Worm (Caenorhabditis elegans): Measurements from ENCODE around the gene F57B9.8.
A peak's percentile ranks its signal among the peaks of the same experiment; 100 is the strongest.
"Not testable (repeated sequence)": the region's sequence is repeated elsewhere in the genome, so short reads cannot be mapped to it uniquely, and the experiment has no call there.

F57B9.8 gene

DNA sequence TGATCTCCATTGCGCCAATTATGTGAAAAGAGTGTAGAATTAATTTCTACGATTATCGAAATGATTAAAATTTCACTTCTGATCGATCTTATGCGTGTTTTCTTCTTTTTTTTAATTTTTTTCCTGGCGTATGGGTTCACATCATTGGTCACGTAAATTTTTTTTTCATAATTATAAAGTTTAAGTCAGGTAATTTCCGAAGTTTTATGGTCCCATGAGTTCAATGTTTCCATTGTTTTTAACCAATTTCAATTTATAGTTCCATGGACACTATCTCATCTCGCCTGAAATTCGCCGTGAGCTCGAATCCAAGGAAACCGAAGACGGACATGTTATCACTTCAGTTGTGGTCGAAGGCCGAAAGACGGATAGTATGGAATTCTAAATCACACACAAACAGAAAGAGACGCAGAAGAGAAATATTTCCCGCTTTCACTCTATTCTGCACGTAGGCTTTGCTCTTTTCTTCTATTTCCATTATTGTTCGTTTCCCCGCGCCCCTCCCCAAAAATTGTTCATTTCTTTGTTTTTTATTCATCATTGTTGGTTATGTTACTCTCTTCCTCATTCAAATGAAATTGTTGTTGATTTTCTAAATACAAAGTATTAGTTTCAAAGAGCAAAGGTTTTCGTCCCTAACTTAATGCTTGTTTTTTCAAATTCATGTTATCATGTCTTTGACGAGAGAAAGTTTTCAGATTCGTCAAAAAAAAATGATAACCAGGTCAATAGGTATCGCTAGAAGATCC, at the start of gene F57B9.8, which contains the start of gene coq-2:
Gene F57B9.8, minus strand, starts transcription at position 51 of the 749 bp plus-strand sequence.
Gene coq-2, plus strand, starts transcription at position 699 of the 749 bp plus-strand sequence.
- TF ChIP-seq tbx-11 (GFP tag; IDR thresholded peaks at IDR 0.05): no peak
- no peak for TF ChIP-seq aly-1 (tag; optimal IDR thresholded peaks at IDR 0.05)
- TF ChIP-seq pes-1 (GFP tag; IDR thresholded peaks at IDR 0.05): no peak
- TF ChIP-seq hnd-1 (tag; optimal IDR thresholded peaks at IDR 0.05): no peak
- TF ChIP-seq hmg-4 (GFP tag; optimal IDR thresholded peaks at IDR 0.05): no peak
- no peak for TF ChIP-seq F13C5.2 (tag; optimal IDR thresholded peaks at IDR 0.05)
- TF ChIP-seq ets-7 (tag; optimal IDR thresholded peaks at IDR 0.05): no peak
- TF ChIP-seq ceh-36 (tag; optimal IDR thresholded peaks at IDR 0.05): no peak
- no peak for TF ChIP-seq flt-1 (GFP tag; IDR thresholded peaks at IDR 0.05)
- no peak for TF ChIP-seq B0310.2 (tag; optimal IDR thresholded peaks at IDR 0.05)

DNA sequence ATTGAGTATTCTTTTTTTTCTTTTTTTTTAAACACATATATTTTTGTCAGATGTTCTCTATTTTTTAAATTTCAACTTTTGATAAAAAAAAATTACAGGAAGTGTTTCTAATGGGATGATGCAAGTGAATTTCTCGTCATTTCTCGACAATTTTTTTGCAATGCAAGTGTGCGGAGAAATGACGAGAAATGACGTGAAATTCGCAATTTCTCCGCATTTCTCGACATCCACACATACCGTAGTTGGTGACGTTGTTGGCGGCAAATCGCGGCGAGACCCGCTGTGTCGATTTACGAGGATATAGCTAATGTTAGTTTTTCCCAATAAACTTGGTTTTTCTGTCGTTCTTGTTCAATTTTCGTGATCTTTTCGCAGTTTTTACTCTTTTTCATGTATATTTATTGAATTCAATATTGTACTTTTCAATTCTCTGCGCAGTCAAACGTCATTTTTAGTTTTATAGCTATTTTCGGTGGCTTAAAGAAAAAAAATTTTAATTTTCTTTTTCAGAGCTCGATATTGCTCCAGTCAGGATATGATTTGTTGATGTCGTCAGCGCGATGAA, 47.0 kb upstream of the F57B9.8 start, which contains the start of gene F31E3.6:
Gene F31E3.6, plus strand, starts transcription at position 93 of the 565 bp plus-strand sequence.
- not testable (repeated sequence) for TF ChIP-seq aly-1 (tag; optimal IDR thresholded peaks at IDR 0.05); scrt-1 (GFP tag; IDR thresholded peaks at IDR 0.05); ceh-13 (GFP tag; optimal IDR thresholded peaks at IDR 0.05)

DNA sequence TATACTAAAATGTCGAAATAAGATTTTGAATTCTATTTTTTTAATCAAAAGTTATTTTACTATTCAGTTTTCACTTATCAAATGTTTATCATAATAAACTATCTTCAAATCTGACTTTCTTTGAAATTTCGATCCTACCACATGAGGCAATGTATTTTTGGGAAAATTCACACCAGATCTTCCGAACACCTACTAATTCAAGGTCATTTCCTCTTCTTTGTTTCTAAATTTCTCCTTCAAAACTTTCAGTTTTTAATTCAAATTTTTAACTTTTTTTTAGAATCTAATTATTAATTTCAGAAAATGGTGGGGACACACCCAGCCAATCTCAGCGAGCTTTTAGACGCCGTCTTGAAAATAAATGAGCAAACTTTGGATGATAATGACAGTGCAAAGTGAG, 44.5 kb upstream of the F57B9.8 start, which contains the start of gene ceh-20:
Gene ceh-20, plus strand, starts transcription at position 301 of the 400 bp plus-strand sequence.
- no peak for TF ChIP-seq ets-7 (tag; optimal IDR thresholded peaks at IDR 0.05)
- TF ChIP-seq scrt-1 (GFP tag; IDR thresholded peaks at IDR 0.05): no peak

DNA sequence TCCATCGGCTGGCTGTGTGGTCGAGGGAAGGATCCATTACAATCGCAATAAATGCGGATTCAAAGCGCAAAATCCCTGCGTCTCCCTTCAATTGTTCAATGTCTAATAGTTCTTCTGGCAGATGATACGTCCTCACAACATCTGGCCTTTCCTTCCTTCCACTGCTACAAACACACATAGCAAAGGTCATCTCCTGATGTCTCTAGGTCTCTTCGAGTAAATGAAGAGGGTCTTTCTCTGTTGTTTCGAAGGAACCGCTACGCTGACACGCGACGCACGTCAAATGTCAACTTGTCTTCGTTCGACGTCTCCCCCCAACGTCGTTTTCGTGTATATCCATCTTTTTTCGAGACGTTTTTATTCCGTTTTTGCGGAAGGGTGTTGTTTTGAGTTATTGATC, 43.8 kb upstream of the F57B9.8 start:
- no peak; the same call in 1 of the 2 replicates for TF ChIP-seq flt-1 (GFP tag; IDR thresholded peaks at IDR 0.05)
- no peak for TF ChIP-seq sea-1 (GFP tag; conservative IDR thresholded peaks at IDR 0.05)
- TF ChIP-seq ceh-36 (tag; optimal IDR thresholded peaks at IDR 0.05): no peak
- no peak for TF ChIP-seq hmbx-1 (tag; optimal IDR thresholded peaks at IDR 0.05)
- no peak for TF ChIP-seq hnd-1 (tag; optimal IDR thresholded peaks at IDR 0.05)
- 0 out of 2 replicates have a peak, but pooled peaks have one; percentile 7 for TF ChIP-seq scrt-1 (GFP tag; IDR thresholded peaks at IDR 0.05)
- peak; percentile 80 for TF ChIP-seq hmg-4 (GFP tag; optimal IDR thresholded peaks at IDR 0.05)
- no peak for TF ChIP-seq ets-7 (tag; optimal IDR thresholded peaks at IDR 0.05)

DNA sequence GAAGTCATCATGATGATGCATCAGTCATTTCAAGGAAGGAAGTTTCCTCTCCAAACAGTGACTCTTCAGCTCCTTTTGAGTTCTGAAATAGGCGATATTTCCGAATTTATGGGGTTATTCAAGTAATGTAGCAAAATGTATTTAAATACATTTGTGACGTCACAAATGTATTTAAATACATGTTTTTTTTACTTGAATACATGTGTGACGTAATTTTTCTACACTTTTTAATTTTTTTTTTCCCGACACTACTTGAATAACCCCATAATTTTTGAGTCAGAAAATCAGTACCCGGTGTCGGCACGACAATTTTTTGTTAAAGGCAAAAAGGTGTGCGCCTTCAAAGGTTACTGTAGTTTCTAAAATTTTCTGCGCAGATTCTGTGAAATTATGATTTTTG, 39.8 kb upstream of the F57B9.8 start:
- TF ChIP-seq flt-1 (GFP tag; IDR thresholded peaks at IDR 0.05) (no peak), scrt-1 (GFP tag; IDR thresholded peaks at IDR 0.05) (no peak), ama-1 (optimal IDR thresholded peaks at IDR 0.05) (no peak), pes-1 (GFP tag; IDR thresholded peaks at IDR 0.05) (no peak), B0310.2 (tag; optimal IDR thresholded peaks at IDR 0.05) (no peak), tbx-37 (GFP tag; conservative IDR thresholded peaks at IDR 0.05) (no peak), aly-1 (tag; optimal IDR thresholded peaks at IDR 0.05) (no peak)

DNA sequence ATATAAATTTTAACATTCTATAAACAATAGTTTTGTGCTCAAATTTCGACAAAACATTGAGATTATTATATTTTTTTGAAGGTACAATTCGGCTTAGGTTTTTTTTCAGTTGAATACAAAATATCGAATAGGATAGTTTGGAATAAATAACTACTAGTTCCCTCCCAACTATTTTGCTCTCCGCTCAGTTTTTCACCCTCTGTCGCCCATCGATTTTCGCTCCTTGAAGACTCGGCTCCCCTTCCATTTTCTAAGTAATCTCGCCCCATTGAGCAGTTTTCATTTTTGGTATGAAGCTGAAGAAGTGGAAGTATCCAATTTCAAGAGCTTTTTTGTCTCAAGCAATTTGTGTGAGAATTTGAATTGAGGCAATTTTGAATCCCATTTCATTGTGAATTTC, 38.6 kb upstream of the F57B9.8 start, which contains the start of gene F31E3.2:
Gene F31E3.2, plus strand, starts transcription at position 301 of the 400 bp plus-strand sequence.
- TF ChIP-seq ceh-13 (GFP tag; optimal IDR thresholded peaks at IDR 0.05) (no peak), scrt-1 (GFP tag; IDR thresholded peaks at IDR 0.05) (no peak), B0310.2 (tag; optimal IDR thresholded peaks at IDR 0.05) (no peak), ama-1 (optimal IDR thresholded peaks at IDR 0.05) (no peak), F13C5.2 (tag; optimal IDR thresholded peaks at IDR 0.05) (no peak), hnd-1 (tag; optimal IDR thresholded peaks at IDR 0.05) (no peak), tbx-11 (GFP tag; IDR thresholded peaks at IDR 0.05) (no peak), aly-1 (tag; optimal IDR thresholded peaks at IDR 0.05) (no peak), hmg-4 (GFP tag; optimal IDR thresholded peaks at IDR 0.05) (no peak)

DNA sequence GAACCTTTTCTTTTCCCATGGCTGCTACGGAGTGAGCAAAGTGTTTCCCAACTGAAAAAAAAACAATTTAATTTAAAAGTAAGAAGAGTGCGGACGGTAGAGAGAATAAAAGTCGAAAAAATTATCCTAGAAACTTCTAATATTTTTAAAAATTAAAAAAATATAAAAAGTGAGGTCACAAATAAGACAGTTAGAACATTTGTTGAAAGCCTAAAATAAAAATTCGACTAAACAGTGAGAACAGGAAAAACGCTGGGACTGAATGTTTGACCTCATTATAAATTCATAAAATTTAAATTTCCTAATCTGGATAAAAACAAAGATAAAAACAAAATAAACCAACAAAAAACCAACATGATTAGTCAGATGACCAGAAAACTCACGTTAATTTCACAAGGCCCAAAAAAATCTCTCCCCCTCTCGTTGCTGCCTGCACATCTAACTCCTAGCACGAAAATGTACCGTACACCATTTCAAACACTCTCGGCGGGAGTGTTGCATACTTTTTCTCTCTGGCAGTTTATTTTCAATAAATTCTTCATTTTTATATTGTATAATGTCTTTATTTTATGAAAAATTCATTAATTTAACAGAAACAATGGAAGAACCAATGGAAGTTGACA, 36.7 kb upstream of the F57B9.8 start, which contains the start of the genes eef-1A.1 and rfc-4:
Gene eef-1A.1, minus strand, starts transcription at position 51 of the 623 bp plus-strand sequence.
Gene rfc-4, plus strand, starts transcription at position 592 of the 623 bp plus-strand sequence.
- TF ChIP-seq hnd-1 (tag; optimal IDR thresholded peaks at IDR 0.05) (peak; percentile 50), ceh-13 (GFP tag; optimal IDR thresholded peaks at IDR 0.05) (no peak), tra-4 (tag; optimal IDR thresholded peaks at IDR 0.05) (no peak), ceh-36 (tag; optimal IDR thresholded peaks at IDR 0.05) (peak; percentile 7), pes-1 (GFP tag; IDR thresholded peaks at IDR 0.05) (no peak; the same call in 1 of the 2 replicates), tbx-37 (GFP tag; conservative IDR thresholded peaks at IDR 0.05) (peak; percentile 59), hmg-4 (GFP tag; optimal IDR thresholded peaks at IDR 0.05) (peak; percentile 61), hmbx-1 (tag; optimal IDR thresholded peaks at IDR 0.05) (peak; percentile 9), ets-7 (tag; optimal IDR thresholded peaks at IDR 0.05) (no peak), sea-1 (GFP tag; conservative IDR thresholded peaks at IDR 0.05) (no peak), flt-1 (GFP tag; IDR thresholded peaks at IDR 0.05) (peak; percentile 84), scrt-1 (GFP tag; IDR thresholded peaks at IDR 0.05) (no peak), F13C5.2 (tag; optimal IDR thresholded peaks at IDR 0.05) (peak; percentile 89), ama-1 (optimal IDR thresholded peaks at IDR 0.05) (no peak), B0310.2 (tag; optimal IDR thresholded peaks at IDR 0.05) (no peak), aly-1 (tag; optimal IDR thresholded peaks at IDR 0.05) (no peak), tbx-11 (GFP tag; IDR thresholded peaks at IDR 0.05) (no peak)
